Worm (Caenorhabditis elegans) whole organism, mixed stage, embryonic: ENCODE data around the gene sre-2.

ENCODE experiments used
- ceh-39 ChIP-seq: fragments of 150-350 bp; optimal IDR thresholded peaks from 2 replicates; lab custom pipeline; 2014; ENCODE audit warnings: missing biosample characterization, missing genetic modification characterization
- hlh-1 ChIP-seq: fragments of 150-350 bp; optimal IDR thresholded peaks from 2 replicates; lab custom pipeline; 2014; ENCODE audit warnings: missing biosample characterization, missing genetic modification reagents, missing genetic modification characterization
- lin-32 ChIP-seq: fragments of 200-800 bp; sonication (Bioruptor generic); optimal IDR thresholded peaks from 2 replicates; lab custom pipeline; 2018; ENCODE audit warnings: mild to moderate bottlenecking, missing genetic modification characterization, missing compliant biosample characterization
- mep-1 ChIP-seq: fragments of 150-350 bp; optimal IDR thresholded peaks from 2 replicates; lab custom pipeline; 2017; ENCODE audit warnings: missing biosample characterization, missing genetic modification reagents, missing genetic modification characterization, inconsistent platforms
- mls-2 ChIP-seq: sonication (generic microtip); optimal IDR thresholded peaks from 2 replicates; lab custom pipeline; 2016; ENCODE audit warnings: mild to moderate bottlenecking, missing genetic modification characterization, moderate library complexity, missing compliant biosample characterization
- nhr-76 ChIP-seq: sonication (generic microtip); optimal IDR thresholded peaks from 2 replicates; lab custom pipeline; 2017; ENCODE audit warnings: missing biosample characterization, missing genetic modification characterization
- pha-4 ChIP-seq: fragments of 150-350 bp; optimal IDR thresholded peaks from 2 replicates; lab custom pipeline; 2018; ENCODE audit warnings: missing biosample characterization, missing genetic modification reagents, missing genetic modification characterization
- unc-39 ChIP-seq: fragments of 150-350 bp; optimal IDR thresholded peaks from 2 replicates; lab custom pipeline; 2014; ENCODE audit warnings: missing biosample characterization, missing genetic modification characterization
- unc-62 ChIP-seq: fragments of 150-350 bp; optimal IDR thresholded peaks from 2 replicates; lab custom pipeline; 2014; ENCODE audit warnings: missing biosample characterization, missing genetic modification reagents, missing genetic modification characterization

DNA sequence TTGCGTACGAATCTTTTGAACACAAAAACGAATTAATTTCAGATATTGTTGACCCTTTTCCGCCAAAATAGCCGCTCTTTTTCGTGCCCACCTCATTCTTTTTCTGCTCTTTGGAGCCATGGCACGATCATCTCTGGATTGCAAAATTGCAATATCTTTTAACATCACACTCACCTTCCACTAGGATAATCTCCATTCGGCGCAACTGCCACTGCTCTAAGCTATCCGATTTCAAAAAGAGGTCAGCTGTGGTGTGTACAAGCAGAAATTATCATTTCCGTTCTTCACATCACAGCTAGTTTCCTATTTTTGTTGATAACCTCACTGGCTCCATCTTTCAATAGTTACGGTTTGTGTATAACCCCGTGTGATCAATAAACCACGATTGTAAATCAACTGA is 24.7 kb upstream of the sre-2 start:
- TF ChIP-seq ceh-39 (tag; lab: Kevin White, UChicago) (no peak), mls-2 (tag; lab: Kevin White, UChicago) (no peak), lin-32 (no peak), unc-39 (tag; lab: Kevin White, UChicago) (no peak), mep-1 (tag; lab: Kevin White, UChicago) (no peak), unc-62 (no peak), pha-4 (no peak), hlh-1 (tag; lab: Kevin White, UChicago) (peak; percentile 90), nhr-76 (tag; lab: Kevin White, UChicago) (no peak)
